Worm (Caenorhabditis elegans): Measurements from ENCODE around the gene F08D12.2.

Gene F08D12.2

DNA sequence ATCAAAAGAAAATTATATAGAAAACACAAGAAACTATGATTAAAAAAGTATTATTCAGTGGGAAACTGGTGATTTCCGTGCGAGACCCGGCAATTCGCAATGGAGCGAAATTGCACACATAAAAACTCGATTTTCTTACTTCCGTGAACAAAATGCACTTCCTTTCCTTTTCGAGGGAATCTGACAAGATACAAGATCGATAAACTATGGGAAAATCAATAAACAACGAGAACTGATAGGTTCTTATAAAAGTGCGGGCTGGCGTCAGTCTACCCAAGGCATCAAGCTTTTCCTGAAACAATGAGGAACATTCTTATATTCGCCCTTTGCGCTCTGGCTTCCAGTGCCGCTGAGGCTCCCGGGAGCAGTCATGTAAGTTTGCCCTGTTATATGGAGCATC lies 28.5 kb upstream of the F08D12.2 start, which contains the start of gene F29A7.3:
Gene F29A7.3, plus strand, starts transcription at position 301 of the 400 bp plus-strand sequence.
- TF ChIP-seq ceh-43 (GFP tag; optimal IDR thresholded peaks at IDR 0.05) (no peak), elt-1 (tag; optimal IDR thresholded peaks at IDR 0.05; ENCODE audit: borderline replicate concordance, insufficient read depth) (no peak), ceh-83 (GFP tag; optimal IDR thresholded peaks at IDR 0.05) (no peak), nhr-2 (tag; optimal IDR thresholded peaks at IDR 0.05) (no peak)

DNA sequence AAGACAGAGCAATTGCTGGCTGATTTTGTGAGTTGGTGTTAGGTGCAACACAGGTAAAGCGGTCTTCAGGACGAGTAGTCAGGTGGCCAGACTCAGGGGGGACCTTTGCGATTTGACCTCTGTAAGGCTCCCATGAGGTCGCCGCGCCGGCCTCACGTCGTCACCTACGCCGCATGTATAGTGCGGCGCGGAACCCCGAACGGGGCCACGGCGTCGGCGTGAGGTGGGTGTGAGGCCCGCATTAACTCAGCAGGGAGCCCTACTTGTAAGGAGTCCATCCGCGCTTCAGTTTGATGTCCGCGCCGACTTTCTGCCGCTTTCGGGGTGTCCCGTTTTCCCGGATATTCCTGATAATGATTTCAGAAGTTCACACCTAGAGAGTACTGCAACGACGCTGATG lies 26.9 kb upstream of the F08D12.2 start:
- TF ChIP-seq blmp-1 (tag; optimal IDR thresholded peaks at IDR 0.05) (no peak), zip-8 (tag; optimal IDR thresholded peaks at IDR 0.05) (no peak), mls-2 (tag; optimal IDR thresholded peaks at IDR 0.05) (no peak), ham-2 (GFP tag; optimal IDR thresholded peaks at IDR 0.05) (no peak), sptf-1 (tag; optimal IDR thresholded peaks at IDR 0.05) (no peak), hlh-1 (tag; optimal IDR thresholded peaks at IDR 0.05) (no peak), M03D4.4 (tag; optimal IDR thresholded peaks at IDR 0.05) (no peak), unc-62 (GFP tag; optimal IDR thresholded peaks at IDR 0.05) (no peak), cnd-1 (tag; optimal IDR thresholded peaks at IDR 0.05) (no peak), nhr-28 (tag; optimal IDR thresholded peaks at IDR 0.05) (no peak), unc-39 (tag; optimal IDR thresholded peaks at IDR 0.05) (no peak), elt-3 (tag; optimal IDR thresholded peaks at IDR 0.05) (no peak)

DNA sequence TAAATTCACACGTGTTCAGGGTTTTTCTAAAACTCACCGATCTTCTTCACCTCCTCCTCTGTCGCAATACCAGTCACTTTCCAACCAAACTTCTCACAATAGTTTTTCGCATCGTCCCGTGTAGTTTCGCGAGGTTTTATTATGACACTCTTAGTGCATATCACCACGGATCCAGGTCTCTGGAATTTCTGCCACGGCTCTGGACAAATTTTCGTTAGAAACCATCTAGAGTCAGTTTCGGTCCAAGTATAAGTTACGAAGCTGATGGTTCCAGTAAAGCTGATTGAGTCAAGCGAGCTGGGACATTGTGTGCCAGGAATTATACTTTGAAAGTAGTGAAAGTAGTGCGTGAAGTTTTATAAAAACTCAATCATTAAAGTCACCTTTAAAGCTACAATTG lies 25.1 kb upstream of the F08D12.2 start:
- TF ChIP-seq ham-2 (GFP tag; optimal IDR thresholded peaks at IDR 0.05) (no peak), elt-1 (tag; optimal IDR thresholded peaks at IDR 0.05; ENCODE audit: borderline replicate concordance, insufficient read depth) (no peak), drap-1 (GFP tag; optimal IDR thresholded peaks at IDR 0.05) (no peak), elt-3 (tag; optimal IDR thresholded peaks at IDR 0.05) (no peak), unc-39 (tag; optimal IDR thresholded peaks at IDR 0.05) (no peak), ztf-11 (tag; optimal IDR thresholded peaks at IDR 0.05) (no peak), snpc-4 (tag; optimal IDR thresholded peaks at IDR 0.05) (no peak), ceh-43 (GFP tag; optimal IDR thresholded peaks at IDR 0.05) (no peak), bed-3 (GFP tag; optimal IDR thresholded peaks at IDR 0.05) (no peak), lin-32 (GFP tag; optimal IDR thresholded peaks at IDR 0.05) (no peak), mep-1 (tag; optimal IDR thresholded peaks at IDR 0.05) (no peak)

DNA sequence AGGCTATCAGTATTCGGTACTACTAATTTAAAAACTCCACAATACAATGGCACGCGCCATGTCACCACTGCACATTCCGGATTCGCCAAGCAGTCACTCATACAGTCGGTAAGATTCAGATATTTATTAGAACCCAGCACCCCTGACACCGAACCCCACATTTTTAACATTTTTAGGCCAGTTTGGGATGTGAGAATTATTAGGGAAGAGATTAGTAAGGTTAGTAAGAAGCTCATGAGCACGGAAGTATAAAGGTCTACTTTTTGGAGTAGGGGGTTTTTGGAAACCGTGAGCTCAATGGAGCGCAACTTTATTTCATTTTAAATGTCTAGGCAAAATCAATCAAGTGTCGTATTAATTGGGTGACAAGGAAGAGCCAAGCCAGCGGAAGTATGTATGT lies 23.5 kb upstream of the F08D12.2 start, which contains the start of gene F29A7.8:
Gene F29A7.8, minus strand, starts transcription at position 101 of the 400 bp plus-strand sequence.
- no peak for TF ChIP-seq nhr-28 (tag; optimal IDR thresholded peaks at IDR 0.05)
- TF ChIP-seq unc-39 (tag; optimal IDR thresholded peaks at IDR 0.05): no peak

DNA sequence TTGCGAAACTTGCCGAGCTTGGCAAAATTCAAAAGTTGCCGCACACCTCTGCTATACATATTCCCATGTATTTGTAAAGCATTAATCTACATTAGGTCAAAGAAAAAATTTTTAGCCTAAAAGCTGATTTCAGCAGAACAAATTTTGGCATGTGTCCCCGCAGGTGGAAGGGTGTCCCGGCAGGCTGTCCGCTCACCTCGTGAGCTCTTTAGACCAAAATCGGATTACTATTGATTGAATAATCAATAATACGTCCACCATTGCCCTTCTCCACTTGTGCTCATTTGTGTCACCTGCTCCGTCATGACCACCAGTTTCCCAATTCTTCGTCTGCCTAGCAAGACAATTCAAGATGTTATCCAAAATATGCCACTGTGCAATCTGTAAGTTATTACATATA lies 23.0 kb upstream of the F08D12.2 start, which contains the start of gene fbxb-107:
Gene fbxb-107, plus strand, starts transcription at position 297 of the 400 bp plus-strand sequence.
- TF ChIP-seq ceh-43 (GFP tag; optimal IDR thresholded peaks at IDR 0.05) (no peak), ceh-39 (tag; optimal IDR thresholded peaks at IDR 0.05) (peak; percentile 99)

DNA sequence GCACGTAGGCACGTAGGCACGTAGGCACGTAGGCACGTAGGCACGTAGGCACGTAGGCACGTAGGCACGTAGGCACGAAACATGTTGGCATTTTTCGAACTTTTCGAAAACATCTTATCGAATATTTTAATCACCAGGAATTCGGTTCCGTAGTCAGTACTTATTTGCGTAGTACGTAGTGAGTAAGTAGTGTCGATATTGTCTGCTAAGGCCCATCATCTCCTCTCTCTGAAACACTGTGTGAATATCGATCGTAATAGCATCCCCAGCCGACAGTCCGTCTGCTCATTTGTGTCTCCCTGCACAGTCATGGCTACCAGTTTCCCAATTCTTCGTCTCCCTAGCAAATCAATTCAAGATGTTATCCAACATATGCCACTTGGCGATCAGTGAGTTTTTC lies 19.3 kb upstream of the F08D12.2 start, which contains the start of gene fbxb-106:
Gene fbxb-106, plus strand, starts transcription at position 301 of the 400 bp plus-strand sequence.
- TF ChIP-seq unc-120 (tag; optimal IDR thresholded peaks at IDR 0.05; ENCODE audit: poor library complexity, severe bottlenecking): no peak
- TF ChIP-seq pha-4 (tag; optimal IDR thresholded peaks at IDR 0.05): no peak
- TF ChIP-seq unc-62 (GFP tag; optimal IDR thresholded peaks at IDR 0.05): no peak
- TF ChIP-seq ham-2 (GFP tag; optimal IDR thresholded peaks at IDR 0.05): no peak
- no peak for TF ChIP-seq bed-3 (GFP tag; optimal IDR thresholded peaks at IDR 0.05)
- TF ChIP-seq sem-2 (GFP tag; optimal IDR thresholded peaks at IDR 0.05): no peak
- TF ChIP-seq cnd-1 (tag; optimal IDR thresholded peaks at IDR 0.05): no peak
- TF ChIP-seq mab-5 (tag; optimal IDR thresholded peaks at IDR 0.05): no peak
- no peak for TF ChIP-seq M03D4.4 (tag; optimal IDR thresholded peaks at IDR 0.05)
- TF ChIP-seq ceh-39 (tag; optimal IDR thresholded peaks at IDR 0.05): no peak
- no peak for TF ChIP-seq lsy-2 (tag; optimal IDR thresholded peaks at IDR 0.05)
- TF ChIP-seq flh-1 (GFP tag; optimal IDR thresholded peaks at IDR 0.05): no peak
- no peak for TF ChIP-seq drap-1 (GFP tag; optimal IDR thresholded peaks at IDR 0.05)
- TF ChIP-seq sptf-1 (tag; optimal IDR thresholded peaks at IDR 0.05): no peak
- TF ChIP-seq ceh-83 (GFP tag; optimal IDR thresholded peaks at IDR 0.05): no peak
- no peak for TF ChIP-seq tbx-8 (GFP tag; optimal IDR thresholded peaks at IDR 0.05)
- TF ChIP-seq nhr-28 (tag; optimal IDR thresholded peaks at IDR 0.05): no peak

Measured in whole organism, mixed stage, embryonic.